Worm (Caenorhabditis elegans) whole organism, early embryonic: ENCODE data around the gene C54D10.5.

Experiments
- B0310.2 ChIP-seq: sonication (generic microtip); optimal IDR thresholded peaks from 2 replicates; lab custom pipeline; 2016; ENCODE audit warnings: mild to moderate bottlenecking, missing genetic modification characterization, missing compliant biosample characterization
- F13C5.2 ChIP-seq: sonication (generic microtip); optimal IDR thresholded peaks from 2 replicates; lab custom pipeline; 2017; ENCODE audit warnings: mild to moderate bottlenecking, missing genetic modification characterization, inconsistent platforms, missing compliant biosample characterization
- aly-1 ChIP-seq: sonication (generic microtip); optimal IDR thresholded peaks from 2 replicates; lab custom pipeline; 2016; ENCODE audit warnings: missing genetic modification characterization, missing compliant biosample characterization
- ama-1 ChIP-seq: fragments of 150-350 bp; optimal IDR thresholded peaks from 2 replicates; lab custom pipeline; 2014
- ceh-13 ChIP-seq: fragments of 200-800 bp; sonication (Bioruptor generic); optimal IDR thresholded peaks from 2 replicates; lab custom pipeline; 2018; ENCODE audit warnings: mild to moderate bottlenecking, missing genetic modification characterization, missing compliant biosample characterization
- ceh-36 ChIP-seq: sonication (generic microtip); optimal IDR thresholded peaks from 2 replicates; lab custom pipeline; 2016; ENCODE audit warnings: missing genetic modification characterization, inconsistent platforms, missing compliant biosample characterization
- ets-7 ChIP-seq: sonication (generic microtip); optimal IDR thresholded peaks from 2 replicates; lab custom pipeline; 2016; ENCODE audit warnings: missing genotype, missing genetic modification characterization, missing compliant biosample characterization
- flt-1 ChIP-seq: fragments of 200-800 bp; sonication (Bioruptor generic); IDR thresholded peaks from 2 replicates; pipeline ENCODE4 v1.3.6; 2022; ENCODE audit warnings: missing genetic modification characterization, missing compliant biosample characterization
- hmbx-1 ChIP-seq: sonication (generic microtip); optimal IDR thresholded peaks from 2 replicates; lab custom pipeline; 2016; ENCODE audit warnings: mild to moderate bottlenecking, missing genetic modification characterization, missing compliant biosample characterization
- hmg-4 ChIP-seq: fragments of 200-800 bp; sonication (Bioruptor generic); optimal IDR thresholded peaks from 2 replicates; lab custom pipeline; 2018; ENCODE audit warnings: mild to moderate bottlenecking, missing genetic modification characterization, missing compliant biosample characterization
- hnd-1 ChIP-seq: sonication (generic microtip); optimal IDR thresholded peaks from 2 replicates; lab custom pipeline; 2016; ENCODE audit warnings: missing genetic modification characterization, missing compliant biosample characterization
- pes-1 ChIP-seq: fragments of 200-800 bp; sonication (Bioruptor generic); IDR thresholded peaks from 2 replicates; pipeline ENCODE4 v1.3.6; 2022; ENCODE audit warnings: missing genetic modification reagents, missing genetic modification characterization, missing compliant biosample characterization
- scrt-1 ChIP-seq: fragments of 200-800 bp; sonication (Bioruptor generic); IDR thresholded peaks from 2 replicates; pipeline ENCODE4 v1.3.6; 2022; ENCODE audit warnings: missing genetic modification characterization, missing compliant biosample characterization
- sea-1 ChIP-seq: fragments of 200-800 bp; sonication (Bioruptor generic); conservative IDR thresholded peaks from 2 replicates; pipeline ENCODE4 v1.3.6; 2022; ENCODE audit warnings: missing genetic modification characterization, missing compliant biosample characterization
- tbx-11 ChIP-seq: fragments of 200-800 bp; sonication (Bioruptor generic); IDR thresholded peaks from 2 replicates; pipeline ENCODE4 v1.3.6; 2022; ENCODE audit warnings: missing genetic modification characterization, missing compliant biosample characterization
- tbx-37 ChIP-seq: fragments of 200-800 bp; sonication (Bioruptor generic); conservative IDR thresholded peaks from 2 replicates; pipeline ENCODE4 v1.3.6; 2022; ENCODE audit warnings: missing genetic modification reagents, missing genetic modification characterization, missing compliant biosample characterization
- tra-4 ChIP-seq: sonication (generic microtip); optimal IDR thresholded peaks from 2 replicates; lab custom pipeline; 2017; ENCODE audit warnings: missing genetic modification characterization, missing compliant biosample characterization

C54D10.5 gene

DNA sequence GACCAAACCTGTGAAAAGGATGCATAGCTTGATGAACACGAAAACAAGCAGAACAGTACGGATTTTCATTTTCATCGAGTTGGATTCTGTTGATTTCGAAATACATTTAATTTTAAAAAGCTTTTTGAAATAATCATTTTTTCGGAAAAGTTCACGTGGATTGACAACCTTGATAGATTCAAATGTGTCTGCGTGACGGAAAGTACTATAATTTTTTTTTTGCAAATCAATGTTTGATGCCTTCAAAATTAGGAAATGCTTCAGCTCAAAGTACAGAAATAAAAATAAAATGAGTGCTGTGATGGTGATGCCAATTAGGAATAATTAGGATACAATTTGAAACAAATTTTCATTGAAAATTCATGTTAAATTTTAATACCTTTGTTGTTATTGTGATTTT lies 8.3 kb upstream of the C54D10.5 start, which contains the start of gene C54D10.4:
C54D10.4 (minus strand) TSS at position 101 of the 400 bp plus-strand sequence.
- TF ChIP-seq hmbx-1 (tag; lab: Kevin White, UChicago), result no peak
- no peak for TF ChIP-seq flt-1 (GFP tag; lab: Robert Waterston, UW)
- TF ChIP-seq ceh-36 (tag; lab: Kevin White, UChicago), result no peak
- TF ChIP-seq pes-1, result no peak
- TF ChIP-seq ets-7 (tag; lab: Kevin White, UChicago), result no peak
- TF ChIP-seq sea-1 (GFP tag; lab: Robert Waterston, UW), result no peak
- no peak for TF ChIP-seq ama-1
- TF ChIP-seq F13C5.2, result no peak
- TF ChIP-seq hnd-1 (tag; lab: Kevin White, UChicago), result no peak
- no peak for TF ChIP-seq scrt-1 (GFP tag; lab: Robert Waterston, UW)
- TF ChIP-seq tbx-37, result no peak
- TF ChIP-seq tra-4 (tag; lab: Kevin White, UChicago), result no peak
- TF ChIP-seq aly-1 (tag; lab: Kevin White, UChicago), result no peak
- TF ChIP-seq B0310.2, result no peak
- TF ChIP-seq ceh-13 (GFP tag; lab: Kevin White, UChicago), result no peak
- no peak for TF ChIP-seq tbx-11 (GFP tag; lab: Robert Waterston, UW)
- no peak for TF ChIP-seq hmg-4 (GFP tag; lab: Kevin White, UChicago)

DNA sequence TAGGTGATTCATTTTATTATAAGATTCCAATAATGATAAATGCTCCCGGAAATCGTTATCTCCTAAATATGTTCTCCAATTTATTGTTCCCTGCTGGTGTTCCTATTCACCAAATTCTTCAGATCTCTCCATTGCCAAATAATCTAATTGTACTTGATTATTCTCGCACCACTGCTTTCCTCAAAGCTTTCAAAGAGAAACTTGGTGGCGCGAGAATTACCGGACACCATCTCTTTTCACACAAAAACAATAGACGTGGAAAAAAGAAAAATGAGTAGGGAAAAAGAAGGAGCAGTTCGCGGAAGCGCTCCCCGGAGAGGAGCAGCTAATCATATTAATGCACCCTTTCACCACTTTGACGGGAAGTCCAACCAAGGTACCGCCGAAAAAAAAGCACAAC lies 7.8 kb upstream of the C54D10.5 start:
- no peak for TF ChIP-seq hmbx-1 (tag; lab: Kevin White, UChicago)
- no peak for TF ChIP-seq ama-1
- no peak for TF ChIP-seq hmg-4 (GFP tag; lab: Kevin White, UChicago)
- no peak for TF ChIP-seq flt-1 (GFP tag; lab: Robert Waterston, UW)
- TF ChIP-seq aly-1 (tag; lab: Kevin White, UChicago), result no peak
- no peak for TF ChIP-seq hnd-1 (tag; lab: Kevin White, UChicago)
- no peak for TF ChIP-seq tra-4 (tag; lab: Kevin White, UChicago)
- TF ChIP-seq ets-7 (tag; lab: Kevin White, UChicago), result no peak
- TF ChIP-seq pes-1, result no peak
- TF ChIP-seq scrt-1 (GFP tag; lab: Robert Waterston, UW), result no peak
- no peak for TF ChIP-seq B0310.2
- TF ChIP-seq tbx-37, result no peak
- TF ChIP-seq tbx-11 (GFP tag; lab: Robert Waterston, UW), result no peak
- no peak for TF ChIP-seq sea-1 (GFP tag; lab: Robert Waterston, UW)
- TF ChIP-seq ceh-13 (GFP tag; lab: Kevin White, UChicago), result no peak
- no peak for TF ChIP-seq F13C5.2

DNA sequence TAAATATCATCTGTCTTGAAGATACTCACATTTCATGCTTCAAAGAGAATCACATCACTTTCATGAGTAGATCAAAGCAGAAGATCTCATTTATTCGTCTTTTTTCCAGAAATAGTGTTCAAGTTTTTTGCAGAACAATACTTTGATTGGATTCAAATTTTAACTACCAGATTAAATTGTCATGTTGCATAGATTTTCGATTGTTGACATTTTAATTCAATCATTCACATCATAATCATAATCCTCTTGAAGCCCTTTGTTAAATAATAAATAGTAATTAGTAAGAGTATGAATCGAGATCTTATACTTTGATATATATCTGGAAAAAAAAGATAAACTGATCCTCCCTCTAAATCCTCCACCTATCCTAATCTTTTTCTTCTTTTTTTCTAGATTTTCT lies 1.3 kb upstream of the C54D10.5 start:
- TF ChIP-seq hmg-4 (GFP tag; lab: Kevin White, UChicago) (no peak), flt-1 (GFP tag; lab: Robert Waterston, UW) (no peak), pes-1 (no peak), ceh-36 (tag; lab: Kevin White, UChicago) (no peak), tra-4 (tag; lab: Kevin White, UChicago) (no peak), hnd-1 (tag; lab: Kevin White, UChicago) (no peak), ets-7 (tag; lab: Kevin White, UChicago) (no peak), sea-1 (GFP tag; lab: Robert Waterston, UW) (no peak), tbx-37 (no peak), ama-1 (no peak), scrt-1 (GFP tag; lab: Robert Waterston, UW) (no peak), tbx-11 (GFP tag; lab: Robert Waterston, UW) (no peak), F13C5.2 (no peak), hmbx-1 (tag; lab: Kevin White, UChicago) (no peak)

DNA sequence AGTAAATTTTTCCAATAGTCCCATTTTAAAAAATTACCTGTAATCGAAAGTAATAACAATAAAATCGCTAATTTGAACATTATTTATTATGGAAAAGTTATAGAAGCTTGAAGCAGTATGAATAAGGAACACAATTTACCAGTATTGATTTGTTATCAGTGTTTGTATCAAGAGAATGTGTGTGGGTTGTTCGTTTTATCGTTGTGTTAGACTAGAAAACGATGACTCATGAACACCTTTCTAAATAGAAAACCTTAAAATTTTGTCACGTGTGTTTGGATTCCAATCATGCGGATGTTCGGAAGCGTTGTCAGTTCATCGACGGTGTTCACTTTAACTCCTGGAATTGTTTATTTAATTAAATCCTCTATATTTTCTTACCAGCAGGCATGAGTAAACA lies 3.0 kb downstream of the C54D10.5 start, which contains the start of gene C54D10.13:
C54D10.13 (minus strand) TSS at position 179 of the 400 bp plus-strand sequence.
- TF ChIP-seq hmg-4 (GFP tag; lab: Kevin White, UChicago) (no peak), tra-4 (tag; lab: Kevin White, UChicago) (no peak), aly-1 (tag; lab: Kevin White, UChicago) (no peak), ceh-13 (GFP tag; lab: Kevin White, UChicago) (no peak), hnd-1 (tag; lab: Kevin White, UChicago) (no peak), ceh-36 (tag; lab: Kevin White, UChicago) (no peak), ama-1 (no peak), scrt-1 (GFP tag; lab: Robert Waterston, UW) (no peak), flt-1 (GFP tag; lab: Robert Waterston, UW) (no peak), F13C5.2 (no peak), B0310.2 (no peak), hmbx-1 (tag; lab: Kevin White, UChicago) (no peak), tbx-11 (GFP tag; lab: Robert Waterston, UW) (no peak), sea-1 (GFP tag; lab: Robert Waterston, UW) (no peak), ets-7 (tag; lab: Kevin White, UChicago) (no peak), tbx-37 (no peak), pes-1 (no peak)

DNA sequence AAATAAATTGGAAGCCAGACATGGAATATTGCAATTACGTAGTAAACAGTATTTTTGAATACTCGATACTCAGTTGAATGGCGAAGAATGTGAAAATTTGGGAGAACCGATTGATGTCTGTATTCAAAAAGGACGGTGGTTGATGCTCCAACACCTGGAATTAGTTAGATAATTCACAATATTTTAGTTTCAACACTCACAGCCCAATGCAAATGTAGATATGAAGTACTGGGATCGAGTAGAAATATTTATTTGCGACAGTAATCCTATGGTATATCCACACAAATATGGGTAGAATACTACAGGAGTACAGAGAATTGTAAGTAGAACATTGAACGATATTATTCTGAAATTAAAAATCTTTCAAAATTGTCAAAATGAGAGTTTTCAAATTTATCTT lies 4.0 kb downstream of the C54D10.5 start:
- TF ChIP-seq hnd-1 (tag; lab: Kevin White, UChicago) (no peak), F13C5.2 (no peak), ets-7 (tag; lab: Kevin White, UChicago) (no peak), ama-1 (no peak), sea-1 (GFP tag; lab: Robert Waterston, UW) (no peak), scrt-1 (GFP tag; lab: Robert Waterston, UW) (no peak), tbx-11 (GFP tag; lab: Robert Waterston, UW) (no peak), hmbx-1 (tag; lab: Kevin White, UChicago) (no peak), pes-1 (no peak), tbx-37 (no peak), flt-1 (GFP tag; lab: Robert Waterston, UW) (no peak), B0310.2 (no peak), ceh-13 (GFP tag; lab: Kevin White, UChicago) (no peak), ceh-36 (tag; lab: Kevin White, UChicago) (no peak), aly-1 (tag; lab: Kevin White, UChicago) (no peak), hmg-4 (GFP tag; lab: Kevin White, UChicago) (no peak)

DNA sequence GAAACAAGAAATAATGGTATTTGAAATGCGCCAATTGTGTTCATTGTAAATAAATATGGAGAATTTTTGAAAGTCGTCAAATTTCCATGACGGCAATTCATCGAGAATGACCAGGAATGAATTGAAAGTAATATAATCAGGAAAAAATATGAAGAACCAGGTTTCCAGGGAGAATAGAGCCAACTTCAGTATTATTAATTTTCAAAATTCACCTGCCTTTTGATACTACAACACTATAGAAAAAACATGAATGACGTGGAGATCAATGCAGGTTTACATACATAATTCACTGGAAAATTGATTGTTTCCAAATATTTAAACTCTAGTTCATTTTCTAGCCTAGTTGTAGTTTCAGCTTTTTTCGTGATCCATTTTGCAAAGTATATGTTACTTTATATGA lies 4.6 kb downstream of the C54D10.5 start, which contains the start of gene srh-25:
srh-25 (minus strand) TSS at position 101 of the 400 bp plus-strand sequence.
- TF ChIP-seq flt-1 (GFP tag; lab: Robert Waterston, UW) (no peak), pes-1 (no peak), hmg-4 (GFP tag; lab: Kevin White, UChicago) (no peak), tra-4 (tag; lab: Kevin White, UChicago) (no peak), hmbx-1 (tag; lab: Kevin White, UChicago) (no peak), ets-7 (tag; lab: Kevin White, UChicago) (no peak), tbx-37 (no peak), ceh-36 (tag; lab: Kevin White, UChicago) (no peak), aly-1 (tag; lab: Kevin White, UChicago) (no peak), hnd-1 (tag; lab: Kevin White, UChicago) (no peak), tbx-11 (GFP tag; lab: Robert Waterston, UW) (no peak), F13C5.2 (no peak), sea-1 (GFP tag; lab: Robert Waterston, UW) (no peak), ama-1 (no peak), scrt-1 (GFP tag; lab: Robert Waterston, UW) (no peak), B0310.2 (no peak), ceh-13 (GFP tag; lab: Kevin White, UChicago) (no peak)
